Fruit fly (Drosophila melanogaster) whole organism, embryonic: ENCODE results near the gene CG10214.

Source experiments
- Bgb ChIP-seq: fragments of 200-800 bp; sonication (Bioruptor generic); IDR thresholded peaks from 2 replicates; pipeline ENCODE4 v1.3.6; 2022; ENCODE audit warnings: missing biosample characterization, missing genetic modification characterization; ENCODE audit not compliant: partially characterized antibody
- CG10654 ChIP-seq: fragments of 200-800 bp; sonication (Bioruptor generic); optimal IDR thresholded peaks from 2 replicates; lab custom pipeline; 2016; ENCODE audit warnings: missing biosample characterization, missing genetic modification characterization
- CG10979 ChIP-seq: fragments of 200-800 bp; sonication (Bioruptor generic); optimal IDR thresholded peaks from 2 replicates; lab custom pipeline; 2018; ENCODE audit warnings: missing biosample characterization, mild to moderate bottlenecking, missing genetic modification characterization, moderate library complexity
- CG11560 ChIP-seq: fragments of 200-800 bp; sonication (Bioruptor generic); IDR thresholded peaks from 3 replicates; pipeline ENCODE4 v1.3.6; 2022; ENCODE audit warnings: missing biosample characterization, missing genetic modification characterization
- CG12299 ChIP-seq: fragments of 200-800 bp; sonication (Bioruptor generic); optimal IDR thresholded peaks from 2 replicates; lab custom pipeline; 2018; ENCODE audit warnings: missing biosample characterization, mild to moderate bottlenecking, missing genetic modification characterization
- CG12942 ChIP-seq: fragments of 200-800 bp; sonication (Bioruptor generic); optimal IDR thresholded peaks from 3 replicates; lab custom pipeline; 2016; ENCODE audit warnings: missing biosample characterization, missing genetic modification characterization
- CG14014 ChIP-seq: fragments of 200-800 bp; sonication (Bioruptor generic); IDR thresholded peaks from 2 replicates; pipeline ENCODE4 v1.3.6; 2022; ENCODE audit warnings: missing biosample characterization, missing genetic modification characterization
- CG16813 ChIP-seq: fragments of 200-800 bp; sonication (Bioruptor generic); IDR thresholded peaks from 3 replicates; pipeline ENCODE4 v1.3.6; 2022; ENCODE audit warnings: missing biosample characterization, missing genetic modification characterization; ENCODE audit not compliant: partially characterized antibody
- CG2129 ChIP-seq: fragments of 200-800 bp; sonication (Bioruptor generic); IDR thresholded peaks from 2 replicates; pipeline ENCODE4 v1.3.6; 2022; ENCODE audit warnings: missing biosample characterization, missing genetic modification characterization; ENCODE audit not compliant: partially characterized antibody
- CG2678 ChIP-seq: fragments of 200-800 bp; sonication (Bioruptor generic); optimal IDR thresholded peaks from 3 replicates; lab custom pipeline; 2019; ENCODE audit warnings: missing biosample characterization, mild to moderate bottlenecking, missing genetic modification characterization, moderate library complexity
- CG30020 ChIP-seq: fragments of 200-800 bp; optimal IDR thresholded peaks from 2 replicates; lab custom pipeline; 2019; ENCODE audit warnings: missing biosample characterization, mild to moderate bottlenecking, missing genetic modification characterization, moderate library complexity
- CG30403 ChIP-seq: fragments of 200-800 bp; sonication (Bioruptor generic); optimal IDR thresholded peaks from 3 replicates; lab custom pipeline; 2016; ENCODE audit warnings: missing biosample characterization, missing genetic modification characterization
- CG32532 ChIP-seq: fragments of 200-800 bp; sonication (Bioruptor generic); IDR thresholded peaks from 2 replicates; pipeline ENCODE4 v1.3.6; 2022; ENCODE audit warnings: missing biosample characterization, missing genetic modification characterization
- CG3838 ChIP-seq: fragments of 200-800 bp; sonication (Bioruptor generic); optimal IDR thresholded peaks from 3 replicates; lab custom pipeline; 2016; ENCODE audit warnings: missing biosample characterization, missing genetic modification characterization
- CG7745 ChIP-seq: fragments of 200-800 bp; sonication (Bioruptor generic); optimal IDR thresholded peaks from 2 replicates; lab custom pipeline; 2018; ENCODE audit warnings: missing biosample characterization, mild to moderate bottlenecking, missing genetic modification characterization, moderate library complexity
- CG9797 ChIP-seq: fragments of 200-800 bp; sonication (Bioruptor generic); optimal IDR thresholded peaks from 3 replicates; lab custom pipeline; 2018; ENCODE audit warnings: missing biosample characterization, mild to moderate bottlenecking, missing genetic modification characterization
- E2f1 ChIP-seq: fragments of 200-800 bp; sonication (Bioruptor generic); IDR thresholded peaks from 2 replicates; pipeline ENCODE4 v1.3.6; 2022; ENCODE audit warnings: missing biosample characterization, missing genetic modification characterization
- HmgZ ChIP-seq: fragments of 200-800 bp; sonication (Bioruptor generic); optimal IDR thresholded peaks from 2 replicates; lab custom pipeline; 2018; ENCODE audit warnings: missing biosample characterization, mild to moderate bottlenecking, missing genetic modification characterization
- Mad ChIP-seq: fragments of 200-800 bp; sonication (Bioruptor generic); optimal IDR thresholded peaks from 2 replicates; lab custom pipeline; 2016; ENCODE audit warnings: missing biosample characterization, missing genetic modification characterization
- Max ChIP-seq: fragments of 200-800 bp; sonication (Bioruptor generic); optimal IDR thresholded peaks from 2 replicates; lab custom pipeline; 2016; ENCODE audit warnings: missing biosample characterization, mild to moderate bottlenecking, missing genetic modification characterization
- Spps ChIP-seq: fragments of 200-800 bp; sonication (Bioruptor generic); optimal IDR thresholded peaks from 2 replicates; lab custom pipeline; 2018; ENCODE audit warnings: missing biosample characterization, mild to moderate bottlenecking, missing genetic modification characterization
- Sry-δ ChIP-seq: fragments of 200-800 bp; sonication (Bioruptor generic); optimal IDR thresholded peaks from 2 replicates; lab custom pipeline; 2016; ENCODE audit warnings: missing biosample characterization, missing genetic modification characterization
- Ssrp ChIP-seq: fragments of 200-800 bp; sonication (Bioruptor generic); optimal IDR thresholded peaks from 2 replicates; lab custom pipeline; 2018; ENCODE audit warnings: missing biosample characterization, mild to moderate bottlenecking, missing genetic modification characterization, moderate library complexity
- Xrp1 ChIP-seq: fragments of 200-800 bp; sonication (Bioruptor generic); IDR thresholded peaks from 2 replicates; pipeline ENCODE4 v1.3.6; 2022; ENCODE audit warnings: missing biosample characterization, missing genetic modification characterization
- YL-1 ChIP-seq: fragments of 200-800 bp; sonication (Bioruptor generic); optimal IDR thresholded peaks from 3 replicates; lab custom pipeline; 2017; ENCODE audit warnings: missing biosample characterization, mild to moderate bottlenecking, missing genetic modification characterization
- aop ChIP-seq: fragments of 200-800 bp; sonication (Bioruptor generic); IDR thresholded peaks from 2 replicates; pipeline ENCODE4 v1.3.6; 2022; ENCODE audit warnings: missing biosample characterization, missing genetic modification characterization
- ara ChIP-seq: fragments of 200-800 bp; sonication (Bioruptor generic); IDR thresholded peaks from 2 replicates; pipeline ENCODE4 v1.3.6; 2022; ENCODE audit warnings: missing biosample characterization, missing genetic modification characterization
- ato ChIP-seq: fragments of 200-800 bp; sonication (Bioruptor generic); IDR thresholded peaks from 2 replicates; pipeline ENCODE4 v1.3.6; 2022; ENCODE audit warnings: missing biosample characterization, missing genetic modification characterization; ENCODE audit not compliant: partially characterized antibody
- croc ChIP-seq: fragments of 200-800 bp; sonication (Bioruptor generic); conservative IDR thresholded peaks from 3 replicates; pipeline ENCODE4 v1.3.6; 2022; ENCODE audit warnings: missing biosample characterization, missing genetic modification characterization
- dpn ChIP-seq, 2 experiments: fragments of 200-800 bp; sonication (Bioruptor generic); optimal IDR thresholded peaks; 3 replicates each; lab custom pipeline; 2016; ENCODE audit warnings: missing biosample characterization in 2 of 2, missing genetic modification characterization in 2 of 2
- ewg ChIP-seq: fragments of 200-800 bp; sonication (Bioruptor generic); optimal IDR thresholded peaks from 3 replicates; lab custom pipeline; 2017; ENCODE audit warnings: mild to moderate bottlenecking, missing biosample characterization, missing genetic modification reagents, missing genetic modification characterization
- fd3F ChIP-seq: fragments of 200-800 bp; sonication (Bioruptor generic); optimal IDR thresholded peaks from 2 replicates; lab custom pipeline; 2018; ENCODE audit warnings: missing biosample characterization, mild to moderate bottlenecking, missing genetic modification characterization, moderate library complexity
- fd64A ChIP-seq: fragments of 200-800 bp; sonication (Bioruptor generic); optimal IDR thresholded peaks from 3 replicates; lab custom pipeline; 2018; ENCODE audit warnings: missing biosample characterization, mild to moderate bottlenecking, missing genetic modification characterization
- gem ChIP-seq: fragments of 200-800 bp; sonication (Bioruptor generic); optimal IDR thresholded peaks from 2 replicates; lab custom pipeline; 2019; ENCODE audit warnings: missing biosample characterization, mild to moderate bottlenecking, missing genetic modification characterization, moderate library complexity
- ham ChIP-seq: fragments of 200-800 bp; sonication (Bioruptor generic); IDR thresholded peaks from 2 replicates; pipeline ENCODE4 v1.3.6; 2022; ENCODE audit warnings: missing biosample characterization, missing genetic modification characterization
- hbn ChIP-seq: fragments of 200-800 bp; sonication (Bioruptor generic); IDR thresholded peaks from 2 replicates; pipeline ENCODE4 v1.3.6; 2022; ENCODE audit warnings: missing biosample characterization, missing genetic modification characterization; ENCODE audit not compliant: partially characterized antibody
- kay ChIP-seq: fragments of 200-800 bp; sonication (Bioruptor generic); optimal IDR thresholded peaks from 2 replicates; lab custom pipeline; 2016; ENCODE audit warnings: missing biosample characterization, missing genetic modification characterization
- kni ChIP-seq: fragments of 200-800 bp; sonication (Bioruptor generic); optimal IDR thresholded peaks from 3 replicates; lab custom pipeline; 2017; ENCODE audit warnings: mild to moderate bottlenecking, missing biosample characterization, missing genetic modification reagents, missing genetic modification characterization
- lbe ChIP-seq: fragments of 200-800 bp; sonication (Bioruptor generic); optimal IDR thresholded peaks from 2 replicates; lab custom pipeline; 2016; ENCODE audit warnings: missing biosample characterization, mild to moderate bottlenecking, missing genetic modification characterization
- mam ChIP-seq: fragments of 200-800 bp; sonication (Bioruptor generic); optimal IDR thresholded peaks from 3 replicates; lab custom pipeline; 2016; ENCODE audit warnings: missing biosample characterization, missing genetic modification characterization
- mirr ChIP-seq: fragments of 200-800 bp; sonication (Bioruptor generic); optimal IDR thresholded peaks from 3 replicates; lab custom pipeline; 2018; ENCODE audit warnings: missing biosample characterization, mild to moderate bottlenecking, missing genetic modification characterization
- nerfin-2 ChIP-seq: fragments of 200-800 bp; sonication (Bioruptor generic); IDR thresholded peaks from 2 replicates; pipeline ENCODE4 v1.3.6; 2022; ENCODE audit warnings: missing biosample characterization, missing genetic modification characterization; ENCODE audit not compliant: partially characterized antibody
- onecut ChIP-seq: fragments of 200-800 bp; sonication (Bioruptor generic); IDR thresholded peaks from 2 replicates; pipeline ENCODE4 v1.3.6; 2022; ENCODE audit warnings: missing biosample characterization, missing genetic modification characterization
- pfk ChIP-seq: fragments of 200-800 bp; sonication (Bioruptor generic); optimal IDR thresholded peaks from 2 replicates; lab custom pipeline; 2018; ENCODE audit warnings: missing biosample characterization, mild to moderate bottlenecking, missing genetic modification characterization, moderate library complexity
- phol ChIP-seq: fragments of 200-800 bp; sonication (Bioruptor generic); optimal IDR thresholded peaks from 3 replicates; lab custom pipeline; 2018; ENCODE audit warnings: missing biosample characterization, mild to moderate bottlenecking, missing genetic modification characterization, moderate library complexity
- prd ChIP-seq, 3 experiments: fragments of >200 bp in 2 of 3; fragments of 200-800 bp in 1 of 3; sonication (Bioruptor generic) in 1 of 3; optimal IDR thresholded peaks in 2 of 3; IDR thresholded peaks in 1 of 3; 2 replicates in 2 of 3; 3 replicates in 1 of 3; pipeline versions ENCODE4 v1.3.6 to Lab custom; 2017 to 2022; ENCODE audit warnings: missing biosample characterization in 1 of 3, missing genetic modification characterization in 1 of 3
- pzg ChIP-seq: fragments of 200-800 bp; sonication (Bioruptor generic); optimal IDR thresholded peaks from 3 replicates; lab custom pipeline; 2018; ENCODE audit warnings: missing biosample characterization, mild to moderate bottlenecking, missing genetic modification characterization, moderate library complexity
- rib ChIP-seq: fragments of 200-800 bp; sonication (Bioruptor generic); IDR thresholded peaks from 2 replicates; pipeline ENCODE4 v1.3.6; 2022; ENCODE audit warnings: missing biosample characterization, missing genetic modification characterization
- slbo ChIP-seq: fragments of 200-800 bp; sonication (Bioruptor generic); IDR thresholded peaks from 2 replicates; pipeline ENCODE4 v1.3.6; 2022; ENCODE audit warnings: missing biosample characterization, missing genetic modification characterization

CG10214 gene

dm6 chr3R:23723381-23724034 is 43.8 kb downstream of the CG10214 start (continued):
- TF ChIP-seq CG14014 (GFP tag; lab: Robert Waterston, UW) (peak; percentile 40; the same call in 1 of the 2 replicates), fd3F (GFP tag; lab: Kevin White, UChicago) (no peak), ato (GFP tag; lab: Robert Waterston, UW) (no peak), mam (GFP tag; lab: Kevin White, UChicago) (no peak), ewg (no peak), mirr (GFP tag; lab: Kevin White, UChicago) (peak; percentile 74), CG9797 (GFP tag; lab: Kevin White, UChicago) (peak; percentile 23), CG11560 (tag; lab: Robert Waterston, UW) (no peak), CG12299 (peak; percentile 51), Max (peak; percentile 10), CG7745 (tag; lab: Kevin White, UChicago) (no peak), CG2678 (tag; lab: Kevin White, UChicago) (peak; percentile 83), Spps (tag; lab: Kevin White, UChicago) (no peak), croc (GFP tag; lab: Robert Waterston, UW) (no peak; the same call in 2 of the 3 replicates), pzg (no peak), dpn (GFP tag; optimal IDR thresholded peaks at IDR 0.05; lab: Kevin White, UChicago) (no peak), ara (GFP tag; lab: Robert Waterston, UW) (peak; percentile 77), CG10979 (tag; lab: Kevin White, UChicago) (peak; percentile 18), lbe (GFP tag; lab: Kevin White, UChicago) (peak; percentile 39), HmgZ (peak; percentile 15), rib (GFP tag; lab: Robert Waterston, UW) (peak; percentile 3; the same call in 1 of the 2 replicates), Sry-δ (no peak), pfk (GFP tag; lab: Kevin White, UChicago) (peak; percentile 43), Xrp1 (GFP tag; lab: Robert Waterston, UW) (peak; percentile 90), E2f1 (GFP tag; lab: Robert Waterston, UW) (no peak), ham (0 out of 2 replicates have a peak, but pooled peaks have one; percentile 8), gem (peak; percentile 48), Bgb (GFP tag; lab: Robert Waterston, UW) (peak; percentile 49; the same call in 1 of the 2 replicates), aop (GFP tag; lab: Robert Waterston, UW) (no peak), CG3838 (GFP tag; lab: Kevin White, UChicago) (no peak), CG30020 (tag; lab: Kevin White, UChicago) (no peak), YL-1 (GFP tag; lab: Kevin White, UChicago) (no peak), CG30403 (GFP tag; lab: Kevin White, UChicago) (no peak), prd (optimal IDR thresholded peaks at IDR 0.05; lab: Kevin White, UChicago) (no peak), prd (GFP tag; IDR thresholded peaks at IDR 0.05; lab: Robert Waterston, UW) (peak; percentile 41; the same call in 1 of the 3 replicates), fd64A (GFP tag; lab: Kevin White, UChicago) (peak; percentile 85), Ssrp (tag; lab: Kevin White, UChicago) (no peak), CG10654 (GFP tag; lab: Kevin White, UChicago) (no peak), CG2129 (no peak), slbo (GFP tag; lab: Robert Waterston, UW) (no peak), phol (tag; lab: Kevin White, UChicago) (no peak), kni (GFP tag; lab: Kevin White, UChicago) (peak; percentile 70), CG12942 (no peak), kay (GFP tag; lab: Kevin White, UChicago) (peak; percentile 41), Mad (GFP tag; lab: Kevin White, UChicago) (no peak), onecut (GFP tag; lab: Robert Waterston, UW) (peak; percentile 75), hbn (GFP tag; lab: Robert Waterston, UW) (no peak), CG16813 (GFP tag; lab: Robert Waterston, UW) (no peak), CG32532 (GFP tag; lab: Robert Waterston, UW) (no peak), nerfin-2 (GFP tag; lab: Robert Waterston, UW) (no peak)
